Worm (Caenorhabditis elegans) whole organism, L4 larva: ENCODE data around the gene F39G3.4.

Experiments
- F10B5.3 ChIP-seq: sonication (generic microtip); optimal IDR thresholded peaks from 2 replicates; lab custom pipeline; 2016; ENCODE audit warnings: mild to moderate bottlenecking, missing genetic modification characterization, missing compliant biosample characterization
- Y5F2A.4 ChIP-seq: fragments of 200-800 bp; sonication (Bioruptor generic); optimal IDR thresholded peaks from 2 replicates; lab custom pipeline; 2018; ENCODE audit warnings: mild to moderate bottlenecking, missing genetic modification characterization, missing compliant biosample characterization
- Y75B8A.6 ChIP-seq: fragments of 200-800 bp; sonication (Bioruptor generic); IDR thresholded peaks from 2 replicates; pipeline ENCODE4 v1.3.6; 2022; ENCODE audit warnings: missing genetic modification reagents, missing genetic modification characterization, missing compliant biosample characterization
- ZK546.5 ChIP-seq, 2 experiments: sonication (generic microtip); optimal IDR thresholded peaks; 2 replicates each; lab custom pipeline; 2017; ENCODE audit warnings: missing biosample characterization in 2 of 2, missing genetic modification characterization in 2 of 2
- ama-1 ChIP-seq: fragments of 150-350 bp; optimal IDR thresholded peaks from 2 replicates; lab custom pipeline; 2014; ENCODE audit warnings: inconsistent platforms, mixed read lengths
- ceh-28 ChIP-seq: fragments of 150-350 bp; optimal IDR thresholded peaks from 2 replicates; lab custom pipeline; 2014; ENCODE audit warnings: missing biosample characterization, missing genetic modification reagents, missing genetic modification characterization
- cey-2 ChIP-seq: sonication (generic microtip); optimal IDR thresholded peaks from 3 replicates; lab custom pipeline; 2017; ENCODE audit warnings: missing genetic modification characterization, mild to moderate bottlenecking, missing compliant biosample characterization, antibody characterized with exemption, borderline replicate concordance; ENCODE audit not compliant: insufficient read depth
- daf-12 ChIP-seq: fragments of 150-350 bp; optimal IDR thresholded peaks from 2 replicates; lab custom pipeline; 2014; ENCODE audit warnings: missing biosample characterization, missing genetic modification reagents, missing genetic modification characterization
- daf-16 ChIP-seq, 3 experiments: sonication (generic microtip); optimal IDR thresholded peaks; 2 replicates each; lab custom pipeline; 2016 to 2017; ENCODE audit warnings: missing genetic modification characterization in 3 of 3, missing genetic modification reagents in 3 of 3, mild to moderate bottlenecking in 2 of 3, missing compliant biosample characterization in 2 of 3, missing biosample characterization in 1 of 3, moderate library complexity in 1 of 3
- daf-8 ChIP-seq: fragments of 200-800 bp; sonication (Bioruptor generic); IDR thresholded peaks from 2 replicates; pipeline ENCODE4 v1.3.6; 2022; ENCODE audit warnings: missing genetic modification characterization, missing compliant biosample characterization
- dmd-6 ChIP-seq: fragments of 200-800 bp; sonication (Bioruptor generic); IDR thresholded peaks from 2 replicates; pipeline ENCODE4 v1.3.6; 2022; ENCODE audit warnings: missing genetic modification reagents, missing genetic modification characterization, missing compliant biosample characterization
- egl-43 ChIP-seq: fragments of 200-800 bp; sonication (Bioruptor generic); IDR thresholded peaks from 2 replicates; pipeline ENCODE4 v1.3.6; 2022; ENCODE audit warnings: missing genetic modification reagents, missing genetic modification characterization, missing compliant biosample characterization
- fos-1 ChIP-seq: fragments of 150-350 bp; optimal IDR thresholded peaks from 2 replicates; lab custom pipeline; 2014; ENCODE audit warnings: missing biosample characterization, missing genetic modification characterization
- hif-1 ChIP-seq, 2 experiments: sonication (generic microtip); optimal IDR thresholded peaks; 2 replicates each; lab custom pipeline; 2016 to 2017; ENCODE audit warnings: missing compliant biosample characterization in 2 of 2, missing genetic modification characterization in 2 of 2, missing genetic modification reagents in 2 of 2, missing genotype in 2 of 2, mild to moderate bottlenecking in 1 of 2
- lin-1 ChIP-seq: fragments of 200-800 bp; sonication (Bioruptor generic); IDR thresholded peaks from 2 replicates; pipeline ENCODE4 v1.3.6; 2022; ENCODE audit warnings: missing genetic modification reagents, missing genetic modification characterization, missing compliant biosample characterization
- lin-13 ChIP-seq: fragments of 150-350 bp; optimal IDR thresholded peaks from 2 replicates; lab custom pipeline; 2014; ENCODE audit warnings: missing biosample characterization, missing genetic modification reagents, missing genetic modification characterization
- lin-15B ChIP-seq: fragments of 150-350 bp; sonication (generic microtip); optimal IDR thresholded peaks from 3 replicates; lab custom pipeline; 2014; ENCODE audit warnings: missing biosample characterization, missing genetic modification characterization
- lin-29 ChIP-seq: fragments of 200-800 bp; sonication (Bioruptor generic); IDR thresholded peaks from 2 replicates; pipeline ENCODE4 v1.3.6; 2022; ENCODE audit warnings: missing genetic modification reagents, missing genetic modification characterization, missing compliant biosample characterization
- lsy-2 ChIP-seq, 2 experiments: fragments of 150-350 bp in 1 of 2; sonication (generic microtip) in 1 of 2; optimal IDR thresholded peaks; 2 replicates each; lab custom pipeline; 2014 to 2017; ENCODE audit warnings: missing biosample characterization in 2 of 2, missing genetic modification characterization in 2 of 2
- madf-5 ChIP-seq, 2 experiments: fragments of 200-800 bp; sonication (Bioruptor generic); IDR thresholded peaks; 2 replicates each; pipeline ENCODE4 v1.3.6; 2022; ENCODE audit warnings: missing compliant biosample characterization in 2 of 2, missing genetic modification characterization in 2 of 2
- nhr-102 ChIP-seq: sonication (generic microtip); optimal IDR thresholded peaks from 2 replicates; lab custom pipeline; 2016; ENCODE audit warnings: mild to moderate bottlenecking, missing genetic modification characterization, moderate library complexity, missing compliant biosample characterization
- nhr-25 ChIP-seq: sonication (generic microtip); optimal IDR thresholded peaks from 2 replicates; lab custom pipeline; 2017; ENCODE audit warnings: missing genetic modification characterization, mild to moderate bottlenecking, missing compliant biosample characterization, antibody characterized with exemption, moderate library complexity, borderline replicate concordance; ENCODE audit not compliant: insufficient read depth
- nhr-28 ChIP-seq: fragments of 150-350 bp; optimal IDR thresholded peaks from 2 replicates; lab custom pipeline; 2014; ENCODE audit warnings: missing biosample characterization, missing genetic modification characterization
- nhr-42 ChIP-seq: fragments of 200-800 bp; sonication (Bioruptor generic); IDR thresholded peaks from 2 replicates; pipeline ENCODE4 v1.3.6; 2022; ENCODE audit warnings: missing genetic modification characterization, missing compliant biosample characterization
- nhr-77 ChIP-seq: fragments of 150-350 bp; optimal IDR thresholded peaks from 2 replicates; lab custom pipeline; 2014; ENCODE audit warnings: missing biosample characterization, missing genetic modification characterization
- sdz-12 ChIP-seq: fragments of 200-800 bp; sonication (Bioruptor generic); optimal IDR thresholded peaks from 2 replicates; lab custom pipeline; 2018; ENCODE audit warnings: mild to moderate bottlenecking, missing genetic modification characterization, missing compliant biosample characterization
- snpc-1.2 ChIP-seq: fragments of 200-800 bp; sonication (Bioruptor generic); IDR thresholded peaks from 2 replicates; pipeline ENCODE4 v1.3.6; 2022; ENCODE audit warnings: missing genetic modification reagents, missing genetic modification characterization, missing compliant biosample characterization
- spr-1 ChIP-seq: sonication (generic microtip); optimal IDR thresholded peaks from 2 replicates; lab custom pipeline; 2016; ENCODE audit warnings: mild to moderate bottlenecking, missing genetic modification characterization, missing compliant biosample characterization
- tra-1 ChIP-seq: fragments of 200-800 bp; sonication (Bioruptor generic); IDR thresholded peaks from 2 replicates; pipeline ENCODE4 v1.3.6; 2022; ENCODE audit warnings: missing genetic modification reagents, missing genetic modification characterization, missing compliant biosample characterization
- zag-1 ChIP-seq: fragments of 150-350 bp; optimal IDR thresholded peaks from 2 replicates; lab custom pipeline; 2014; ENCODE audit warnings: missing biosample characterization, missing genetic modification characterization
- zfp-2 ChIP-seq: sonication (generic microtip); optimal IDR thresholded peaks from 2 replicates; lab custom pipeline; 2016; ENCODE audit warnings: mild to moderate bottlenecking, missing genetic modification characterization, missing compliant biosample characterization
- zfp-3 ChIP-seq: fragments of 200-800 bp; sonication (Bioruptor generic); conservative IDR thresholded peaks from 2 replicates; pipeline ENCODE4 v1.3.6; 2022; ENCODE audit warnings: missing genetic modification reagents, missing genetic modification characterization, missing compliant biosample characterization
- zip-11 ChIP-seq: fragments of 200-800 bp; sonication (Bioruptor generic); IDR thresholded peaks from 2 replicates; pipeline ENCODE4 v1.3.6; 2022; ENCODE audit warnings: missing genetic modification characterization, missing compliant biosample characterization
- zip-2 ChIP-seq: fragments of 150-350 bp; optimal IDR thresholded peaks from 2 replicates; lab custom pipeline; 2014; ENCODE audit warnings: missing biosample characterization, missing genetic modification characterization
- ztf-7 ChIP-seq: fragments of 150-350 bp; optimal IDR thresholded peaks from 2 replicates; lab custom pipeline; 2014; ENCODE audit warnings: missing biosample characterization, missing genetic modification characterization

F39G3.4 gene

ce11 chrV:4694466-4695092, 30.0 kb upstream of the F39G3.4 start (continued):
- TF ChIP-seq lsy-2 (tag; optimal IDR thresholded peaks at IDR 0.05; lab: Kevin White, UChicago) (peak in 1 of 2 experiments; percentile 5), lin-29 (GFP tag; lab: Robert Waterston, UW) (no peak), daf-8 (GFP tag; lab: Robert Waterston, UW) (no peak), snpc-1.2 (GFP tag; lab: Robert Waterston, UW) (no peak), lin-15B (no peak), nhr-28 (no peak), nhr-42 (GFP tag; lab: Robert Waterston, UW) (no peak), dmd-6 (GFP tag; lab: Robert Waterston, UW) (no peak), fos-1 (tag; lab: Kevin White, UChicago) (no peak), daf-12 (no peak), ztf-7 (tag; lab: Kevin White, UChicago) (no peak), ama-1 (peak; percentile 13), zip-11 (GFP tag; lab: Robert Waterston, UW) (no peak), zfp-2 (tag; lab: Kevin White, UChicago) (no peak), madf-5 (GFP tag; IDR thresholded peaks at IDR 0.05; lab: Robert Waterston, UW) (no peak)

- no peak for TF ChIP-seq nhr-28
- TF ChIP-seq Y5F2A.4 (GFP tag; lab: Kevin White, UChicago) = no peak
- no peak for TF ChIP-seq nhr-77 (tag; lab: Kevin White, UChicago)
- no peak for TF ChIP-seq lin-1
- no peak for TF ChIP-seq ama-1
- TF ChIP-seq nhr-42 (GFP tag; lab: Robert Waterston, UW) = no peak
- TF ChIP-seq nhr-25 (tag; lab: Kevin White, UChicago) = no peak
Observed at ce11 chrV:4698675-4699074, 25.9 kb upstream of the F39G3.4 start.

- TF ChIP-seq spr-1 (tag; lab: Kevin White, UChicago) = no peak
- TF ChIP-seq zip-2 (tag; lab: Kevin White, UChicago) = no peak
- no peak for TF ChIP-seq zfp-3
Observed at ce11 chrV:4700189-4700588, 24.4 kb upstream of the F39G3.4 start, which contains the start of gene ZC266.1. Gene ZC266.1 (minus strand): TSS chrV:4700289.

- TF ChIP-seq fos-1 (tag; lab: Kevin White, UChicago) (no peak), lin-13 (GFP tag; lab: Kevin White, UChicago) (no peak), egl-43 (GFP tag; lab: Robert Waterston, UW) (no peak), sdz-12 (GFP tag; lab: Kevin White, UChicago) (no peak), tra-1 (GFP tag; lab: Robert Waterston, UW) (no peak), Y75B8A.6 (GFP tag; lab: Robert Waterston, UW) (no peak), cey-2 (no peak), hif-1 (tag; optimal IDR thresholded peaks at IDR 0.05; lab: Kevin White, UChicago) (no peak), F10B5.3 (tag; lab: Kevin White, UChicago) (no peak), ceh-28 (tag; lab: Kevin White, UChicago) (no peak), zag-1 (no peak), nhr-102 (tag; lab: Kevin White, UChicago) (no peak), ZK546.5 (tag; optimal IDR thresholded peaks at IDR 0.05; lab: Kevin White, UChicago) (no peak), daf-12 (no peak), daf-16 (GFP tag; optimal IDR thresholded peaks at IDR 0.05; lab: Kevin White, UChicago) (no peak), daf-16 (tag; optimal IDR thresholded peaks at IDR 0.05; lab: Kevin White, UChicago) (no peak)
- TF ChIP-seq, all 104 proteins: peak for 0
Observed at ce11 chrV:4707646-4708045, 16.9 kb upstream of the F39G3.4 start.
